Worm (Caenorhabditis elegans): Measurements from ENCODE around the gene spig-4.
A peak's percentile ranks its signal among the peaks of the same experiment; 100 is the strongest.

DNA sequence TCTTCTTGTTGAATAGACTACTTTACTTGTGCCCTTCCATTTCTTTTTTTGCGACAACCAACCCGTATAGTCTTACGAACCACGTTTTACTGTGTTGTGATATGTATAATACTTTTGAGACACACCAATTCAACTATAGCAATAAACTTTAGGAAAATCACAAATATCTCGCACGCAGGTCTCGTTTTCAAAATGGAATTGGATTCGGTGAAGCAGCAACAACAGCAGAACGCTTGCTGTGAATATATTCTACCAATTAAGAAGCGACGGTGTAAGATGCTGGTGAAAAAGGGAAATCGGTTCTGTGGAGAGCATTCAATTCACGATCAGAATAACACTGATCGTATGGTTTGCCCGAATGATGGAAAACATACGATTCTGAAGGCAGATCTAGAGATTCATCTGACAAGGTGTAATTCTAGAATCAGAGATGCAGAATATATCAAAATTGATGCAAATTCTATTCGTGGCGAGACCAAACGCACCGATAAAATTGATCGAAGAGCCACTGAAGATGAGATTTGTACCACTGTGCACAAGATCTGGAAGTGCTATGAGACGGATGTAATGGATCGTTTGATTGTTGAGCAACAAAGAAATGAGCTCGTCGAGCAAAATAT is 47.7 kb upstream of the spig-4 start, which contains the start of gene Y49A3A.3:
- TF ChIP-seq tlf-1 (GFP tag; optimal IDR thresholded peaks at IDR 0.05) (peak; percentile 87), Y53G8AR.9 (GFP tag; conservative IDR thresholded peaks at IDR 0.05) (0 out of 2 replicates have a peak, but pooled peaks have one; percentile 78), F39B2.1 (GFP tag; IDR thresholded peaks at IDR 0.05) (peak; percentile 68; the same call in 1 of the 2 replicates), lir-1 (GFP tag; conservative IDR thresholded peaks at IDR 0.05) (no peak), die-1 (tag; optimal IDR thresholded peaks at IDR 0.05) (peak; percentile 33), chd-7 (tag; optimal IDR thresholded peaks at IDR 0.05) (peak; percentile 91), snpc-4 (GFP tag; optimal IDR thresholded peaks at IDR 0.05) (no peak), snpc-4 (tag; optimal IDR thresholded peaks at IDR 0.05) (peak in 3 of 4 experiments; percentile 51 to 63 (median 59))

All from whole organism, young adult.